Worm (Caenorhabditis elegans): ENCODE measurements around the gene C08F1.11.

The C08F1.11 gene

DNA sequence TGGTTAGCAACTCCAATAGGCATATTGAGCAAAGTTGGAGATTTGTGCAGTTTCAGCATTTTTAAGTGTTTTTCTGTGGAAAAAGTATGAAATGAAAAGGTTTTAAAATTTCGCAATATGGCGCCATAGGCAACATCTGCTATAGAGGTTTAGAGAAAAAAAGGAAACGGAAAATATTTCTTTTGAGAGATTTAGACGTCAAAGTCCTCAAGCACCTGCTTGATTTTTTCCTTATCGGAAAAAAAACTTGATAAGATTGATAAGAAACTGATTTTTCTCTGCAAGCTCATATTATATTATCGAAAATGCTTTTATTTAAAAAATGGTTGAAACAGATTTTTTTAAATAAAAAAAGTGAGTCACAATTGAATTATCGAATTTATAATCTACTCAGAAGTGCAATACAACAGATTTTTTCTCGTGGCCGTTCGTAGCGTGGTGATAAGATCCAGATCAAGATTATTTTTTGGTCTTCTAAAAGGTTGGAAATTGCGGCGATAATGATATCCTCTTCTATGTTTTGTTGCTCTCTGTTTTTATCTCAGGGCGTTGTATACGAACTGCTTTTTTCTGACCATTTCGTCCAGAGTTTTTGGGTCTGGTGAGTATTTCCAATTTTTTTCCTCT is 35.4 kb upstream of the C08F1.11 start, which contains the start of gene fbxc-19 (continued):
- peak; percentile 47 to 82 for TF ChIP-seq lin-35 (GFP tag; optimal IDR thresholded peaks at IDR 0.05)
- TF ChIP-seq nhr-12 (tag; optimal IDR thresholded peaks at IDR 0.05): no peak
- TF ChIP-seq irx-1 (tag; optimal IDR thresholded peaks at IDR 0.05): no peak
- no peak for TF ChIP-seq fkh-4 (tag; optimal IDR thresholded peaks at IDR 0.05; ENCODE audit: borderline replicate concordance)
- peak; percentile 34 for TF ChIP-seq swsn-7 (tag; optimal IDR thresholded peaks at IDR 0.05)
- TF ChIP-seq unc-130 (tag; optimal IDR thresholded peaks at IDR 0.05): no peak
- peak; percentile 22 for TF ChIP-seq F16B12.6 (tag; optimal IDR thresholded peaks at IDR 0.05)
- TF ChIP-seq pqm-1 (tag; optimal IDR thresholded peaks at IDR 0.05): peak; percentile 95
- TF ChIP-seq unc-62 (GFP tag; optimal IDR thresholded peaks at IDR 0.05): no peak
- TF ChIP-seq ceh-88 (GFP tag; IDR thresholded peaks at IDR 0.05): no peak
- TF ChIP-seq efl-1 (optimal IDR thresholded peaks at IDR 0.05): peak; percentile 77 to 78
- peak; percentile 63 to 94 for TF ChIP-seq efl-1 (GFP tag; optimal IDR thresholded peaks at IDR 0.05 in 1 of 2)
- TF ChIP-seq nhr-19 (GFP tag; conservative IDR thresholded peaks at IDR 0.05): peak; percentile 37
- TF ChIP-seq ztf-11 (tag; optimal IDR thresholded peaks at IDR 0.05): no peak
- TF ChIP-seq grh-1 (GFP tag; IDR thresholded peaks at IDR 0.05): no peak
- peak; percentile 38 for TF ChIP-seq nhr-77 (tag; optimal IDR thresholded peaks at IDR 0.05)
- TF ChIP-seq elt-2 (tag; optimal IDR thresholded peaks at IDR 0.05): peak; percentile 100
- no peak for TF ChIP-seq aly-2 (tag; optimal IDR thresholded peaks at IDR 0.05)
- TF ChIP-seq pag-3 (tag; optimal IDR thresholded peaks at IDR 0.05; ENCODE audit: borderline replicate concordance, insufficient read depth): no peak
- TF ChIP-seq fkh-8 (tag; optimal IDR thresholded peaks at IDR 0.05): no peak
- peak; percentile 40 for TF ChIP-seq lin-13 (GFP tag; optimal IDR thresholded peaks at IDR 0.05)
- peak; percentile 64 for TF ChIP-seq nhr-237 (tag; optimal IDR thresholded peaks at IDR 0.05)
- peak; percentile 58 for TF ChIP-seq mep-1 (tag; optimal IDR thresholded peaks at IDR 0.05)
- no peak for TF ChIP-seq vab-15 (tag; optimal IDR thresholded peaks at IDR 0.05)
- no peak for TF ChIP-seq sptf-1 (tag; optimal IDR thresholded peaks at IDR 0.05)
- peak in 1 of 2 experiments; percentile 53 for TF ChIP-seq mdl-1 (tag; optimal IDR thresholded peaks at IDR 0.05)
- peak; percentile 34 for TF ChIP-seq tbx-2 (tag; optimal IDR thresholded peaks at IDR 0.05)
- TF ChIP-seq skn-1 (tag; optimal IDR thresholded peaks at IDR 0.05): peak; percentile 91
- no peak for TF ChIP-seq zag-1 (tag; optimal IDR thresholded peaks at IDR 0.05)
- no peak for TF ChIP-seq egl-27 (tag; optimal IDR thresholded peaks at IDR 0.05)

- TF ChIP-seq unc-98 (GFP tag; IDR thresholded peaks at IDR 0.05): no peak
- no peak for TF ChIP-seq tbx-2 (tag; optimal IDR thresholded peaks at IDR 0.05)
- TF ChIP-seq nhr-28 (tag; optimal IDR thresholded peaks at IDR 0.05): no peak
- TF ChIP-seq C34B4.2 (tag; optimal IDR thresholded peaks at IDR 0.05): no peak
- no peak for TF ChIP-seq sup-37 (GFP tag; optimal IDR thresholded peaks at IDR 0.05)
- TF ChIP-seq hpl-2 (GFP tag; optimal IDR thresholded peaks at IDR 0.05): no peak
- TF ChIP-seq aly-2 (tag; optimal IDR thresholded peaks at IDR 0.05): no peak
- TF ChIP-seq ceh-63 (GFP tag; optimal IDR thresholded peaks at IDR 0.05): no peak
- no peak for TF ChIP-seq efl-3 (GFP tag; optimal IDR thresholded peaks at IDR 0.05)
- TF ChIP-seq ets-5 (GFP tag; IDR thresholded peaks at IDR 0.05): no peak
- TF ChIP-seq nhr-76 (tag; optimal IDR thresholded peaks at IDR 0.05): no peak
- TF ChIP-seq hlh-4 (tag; optimal IDR thresholded peaks at IDR 0.05): no peak
These were observed 33.6 kb upstream of the C08F1.11 start, which contains the start of gene fbxb-10 for ce11 chrII:1818300-1818699. Gene fbxb-10 (minus strand): TSS chrII:1818400.

DNA sequence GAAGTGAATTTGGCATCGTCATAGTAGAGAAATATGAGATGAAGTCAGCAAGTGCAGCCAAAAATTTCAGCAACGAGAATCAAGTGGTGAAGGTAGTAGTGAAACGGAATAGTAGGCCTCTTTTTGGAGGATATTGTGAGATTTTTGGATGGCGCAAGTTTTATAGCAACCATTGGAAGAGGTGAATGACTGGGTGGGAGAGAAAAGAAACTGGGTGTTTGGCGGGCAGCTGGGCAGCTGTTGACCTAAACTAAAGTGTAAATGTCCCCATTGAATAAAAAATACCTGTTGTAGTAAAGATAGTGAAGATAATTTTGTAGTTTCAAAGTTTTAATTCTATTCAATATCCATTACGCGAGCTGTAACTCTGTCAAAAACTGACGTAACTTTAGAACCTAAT is 31.4 kb upstream of the C08F1.11 start:
- TF ChIP-seq ceh-8 (GFP tag; optimal IDR thresholded peaks at IDR 0.05): no peak
- no peak for TF ChIP-seq F16B12.6 (tag; optimal IDR thresholded peaks at IDR 0.05)
- no peak for TF ChIP-seq efl-1 (optimal IDR thresholded peaks at IDR 0.05)
- TF ChIP-seq efl-1 (GFP tag; optimal IDR thresholded peaks at IDR 0.05 in 1 of 2): peak in 1 of 2 experiments; percentile 86
- no peak for TF ChIP-seq snu-23 (GFP tag; optimal IDR thresholded peaks at IDR 0.05)

Data from whole organism, L1 larva.